Fruit fly (Drosophila melanogaster) whole organism: ENCODE data around the gene JMJD5.

Experiments used
- CG8478 ChIP-seq: fragments of >200 bp; optimal IDR thresholded peaks from 2 replicates; lab custom pipeline; 2018; ENCODE audit warnings: inconsistent platforms
- Dll ChIP-seq: fragments of >200 bp; optimal IDR thresholded peaks from 2 replicates; lab custom pipeline; 2017
- EcR ChIP-seq, 2 experiments: fragments of >200 bp; optimal IDR thresholded peaks; 2 replicates each; lab custom pipeline; 2017; ENCODE audit warnings: missing biosample characterization in 2 of 2, missing genetic modification characterization in 2 of 2, missing genetic modification reagents in 2 of 2
- usp ChIP-seq: fragments of >200 bp; optimal IDR thresholded peaks from 2 replicates; lab custom pipeline; 2017; ENCODE audit warnings: missing biosample characterization, missing genetic modification characterization, mixed read lengths

DNA sequence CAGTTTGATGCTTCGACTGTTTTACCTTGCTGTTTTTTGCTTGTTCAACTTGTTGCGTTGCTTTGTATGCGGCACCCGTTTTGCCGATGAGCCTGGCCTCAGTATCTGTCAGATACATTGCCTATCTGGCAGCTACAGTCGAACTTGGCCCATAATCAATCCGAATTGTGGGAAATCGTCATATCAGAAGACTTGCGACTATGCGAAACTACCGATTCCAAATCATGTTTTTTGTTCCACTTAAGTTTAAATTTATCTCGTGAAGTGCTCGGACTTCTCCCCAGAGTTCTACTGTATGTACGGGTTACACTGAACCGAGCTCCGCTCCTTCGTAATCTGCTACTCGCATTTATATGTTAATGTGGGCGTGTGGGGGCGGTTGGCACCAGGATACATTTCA is 43.1 kb upstream of the JMJD5 start:
- TF ChIP-seq Dll, result no peak
- no peak for TF ChIP-seq EcR (GFP tag; optimal IDR thresholded peaks at IDR 0.05; lab: Kevin White, UChicago)
- no peak for TF ChIP-seq usp
- no peak for TF ChIP-seq CG8478 (lab: Kevin White, UChicago)
